Worm (Caenorhabditis elegans) whole organism, L1 larva: ENCODE measurements around the gene set-17.

ENCODE experiments used
- C04F5.9 ChIP-seq: sonication (generic microtip); optimal IDR thresholded peaks from 2 replicates; lab custom pipeline; 2016; ENCODE audit warnings: missing genetic modification characterization, missing compliant biosample characterization
- C34B4.2 ChIP-seq: sonication (generic microtip); optimal IDR thresholded peaks from 2 replicates; lab custom pipeline; 2017; ENCODE audit warnings: mild to moderate bottlenecking, missing genetic modification characterization, missing compliant biosample characterization
- F16B12.6 ChIP-seq: fragments of 150-350 bp; optimal IDR thresholded peaks from 2 replicates; lab custom pipeline; 2014; ENCODE audit warnings: missing biosample characterization, missing genetic modification characterization
- aha-1 ChIP-seq: fragments of 150-350 bp; optimal IDR thresholded peaks from 2 replicates; lab custom pipeline; 2014; ENCODE audit warnings: missing biosample characterization, missing genetic modification characterization
- aly-2 ChIP-seq: fragments of 150-350 bp; optimal IDR thresholded peaks from 2 replicates; lab custom pipeline; 2014; ENCODE audit warnings: missing biosample characterization, missing genetic modification characterization
- blmp-1 ChIP-seq: fragments of 150-350 bp; optimal IDR thresholded peaks from 2 replicates; lab custom pipeline; 2014; ENCODE audit warnings: missing biosample characterization, missing genetic modification characterization
- ceh-63 ChIP-seq: fragments of 200-800 bp; sonication (Bioruptor generic); optimal IDR thresholded peaks from 2 replicates; lab custom pipeline; 2018; ENCODE audit warnings: mild to moderate bottlenecking, missing genetic modification characterization, missing compliant biosample characterization
- ceh-8 ChIP-seq: fragments of 200-800 bp; sonication (Bioruptor generic); optimal IDR thresholded peaks from 2 replicates; lab custom pipeline; 2018; ENCODE audit warnings: mild to moderate bottlenecking, missing genetic modification characterization, moderate library complexity, missing compliant biosample characterization
- ceh-82 ChIP-seq, 3 experiments: fragments of 150-350 bp in 1 of 3; sonication (generic microtip) in 2 of 3; optimal IDR thresholded peaks; 2 replicates each; lab custom pipeline; 2014 to 2017; ENCODE audit warnings: missing biosample characterization in 3 of 3, missing genetic modification characterization in 3 of 3
- ceh-90 ChIP-seq: sonication (generic microtip); optimal IDR thresholded peaks from 2 replicates; lab custom pipeline; 2016; ENCODE audit warnings: missing genetic modification characterization, missing compliant biosample characterization
- dpl-1 ChIP-seq, 3 experiments: fragments of 150-350 bp in 2 of 3; sonication (generic microtip) in 1 of 3; optimal IDR thresholded peaks; 2 replicates each; lab custom pipeline; 2014 to 2017; ENCODE audit warnings: missing biosample characterization in 3 of 3, missing genetic modification characterization in 3 of 3, missing genetic modification reagents in 3 of 3
- efl-1 ChIP-seq, 4 experiments: fragments of 150-350 bp; optimal IDR thresholded peaks in 3 of 4; peaks in 1 of 4; 1 replicate in 1 of 4; 2 replicates in 3 of 4; lab custom pipeline; 2014; ENCODE audit warnings: missing biosample characterization in 2 of 4, missing genetic modification characterization in 2 of 4, missing genetic modification reagents in 2 of 4
- efl-3 ChIP-seq: fragments of 200-800 bp; sonication (Bioruptor generic); optimal IDR thresholded peaks from 2 replicates; lab custom pipeline; 2018; ENCODE audit warnings: mild to moderate bottlenecking, missing genetic modification characterization, missing compliant biosample characterization
- egl-27 ChIP-seq, 2 experiments: fragments of 150-350 bp in 1 of 2; sonication (generic microtip); optimal IDR thresholded peaks; 3 replicates each; lab custom pipeline; 2017 to 2018; ENCODE audit warnings: missing biosample characterization in 2 of 2, missing genetic modification characterization in 2 of 2, missing genetic modification reagents in 2 of 2
- fkh-10 ChIP-seq: sonication (generic microtip); optimal IDR thresholded peaks from 2 replicates; lab custom pipeline; 2017; ENCODE audit warnings: missing biosample characterization, missing genetic modification reagents, missing genetic modification characterization
- fkh-4 ChIP-seq: sonication (generic microtip); optimal IDR thresholded peaks from 2 replicates; lab custom pipeline; 2016; ENCODE audit warnings: missing compliant biosample characterization, missing genetic modification characterization, borderline replicate concordance
- fos-1 ChIP-seq: fragments of 150-350 bp; optimal IDR thresholded peaks from 2 replicates; lab custom pipeline; 2014; ENCODE audit warnings: missing biosample characterization, missing genetic modification characterization
- hpl-2 ChIP-seq: fragments of 150-350 bp; optimal IDR thresholded peaks from 2 replicates; lab custom pipeline; 2014; ENCODE audit warnings: missing biosample characterization, missing genetic modification reagents, missing genetic modification characterization
- irx-1 ChIP-seq: sonication (generic microtip); optimal IDR thresholded peaks from 2 replicates; lab custom pipeline; 2016; ENCODE audit warnings: missing genetic modification characterization, missing compliant biosample characterization
- isw-1 ChIP-seq: fragments of 200-800 bp; sonication (Bioruptor generic); IDR thresholded peaks from 2 replicates; pipeline ENCODE4 v1.3.6; 2022; ENCODE audit warnings: missing genetic modification characterization, missing compliant biosample characterization
- jun-1 ChIP-seq: fragments of 150-350 bp; optimal IDR thresholded peaks from 2 replicates; lab custom pipeline; 2014; ENCODE audit warnings: missing biosample characterization, missing genetic modification reagents, missing genetic modification characterization
- lin-14 ChIP-seq: fragments of 200-800 bp; sonication (Bioruptor generic); optimal IDR thresholded peaks from 2 replicates; lab custom pipeline; 2018; ENCODE audit warnings: mild to moderate bottlenecking, missing genetic modification characterization, moderate library complexity, missing compliant biosample characterization
- lin-15B ChIP-seq: fragments of 150-350 bp; sonication (generic microtip); optimal IDR thresholded peaks from 3 replicates; lab custom pipeline; 2014; ENCODE audit warnings: missing biosample characterization, missing genetic modification characterization
- lin-35 ChIP-seq, 2 experiments: fragments of 150-350 bp; optimal IDR thresholded peaks; 2 replicates each; lab custom pipeline; 2014; ENCODE audit warnings: missing biosample characterization in 2 of 2, missing genetic modification characterization in 2 of 2, missing genetic modification reagents in 2 of 2
- lin-39 ChIP-seq: fragments of 150-350 bp; optimal IDR thresholded peaks from 2 replicates; lab custom pipeline; 2014; ENCODE audit warnings: missing biosample characterization, missing genetic modification reagents, missing genetic modification characterization
- lsy-2 ChIP-seq, 2 experiments: fragments of 150-350 bp; optimal IDR thresholded peaks; 2 replicates each; lab custom pipeline; 2014; ENCODE audit warnings: missing biosample characterization in 2 of 2, missing genetic modification characterization in 2 of 2
- mab-9 ChIP-seq: fragments of 200-800 bp; sonication (Bioruptor generic); IDR thresholded peaks from 2 replicates; pipeline ENCODE4 v1.3.6; 2022; ENCODE audit warnings: missing genetic modification reagents, missing genetic modification characterization, missing compliant biosample characterization
- mdl-1 ChIP-seq, 2 experiments: fragments of 150-350 bp; optimal IDR thresholded peaks; 2 replicates each; lab custom pipeline; 2014 to 2017; ENCODE audit warnings: missing biosample characterization in 2 of 2, missing genetic modification characterization in 2 of 2, inconsistent platforms in 1 of 2
- mef-2 ChIP-seq: fragments of 150-350 bp; optimal IDR thresholded peaks from 2 replicates; lab custom pipeline; 2014; ENCODE audit warnings: missing biosample characterization, missing genetic modification characterization
- mep-1 ChIP-seq: fragments of 150-350 bp; optimal IDR thresholded peaks from 2 replicates; lab custom pipeline; 2014; ENCODE audit warnings: missing biosample characterization, missing genetic modification characterization
- nhr-20 ChIP-seq: sonication (generic microtip); optimal IDR thresholded peaks from 2 replicates; lab custom pipeline; 2016; ENCODE audit warnings: mild to moderate bottlenecking, missing genetic modification characterization, missing compliant biosample characterization
- nhr-237 ChIP-seq: fragments of 150-350 bp; optimal IDR thresholded peaks from 2 replicates; lab custom pipeline; 2014; ENCODE audit warnings: missing biosample characterization, missing genetic modification characterization
- nhr-28 ChIP-seq: fragments of 150-350 bp; optimal IDR thresholded peaks from 2 replicates; lab custom pipeline; 2014; ENCODE audit warnings: missing biosample characterization, missing genetic modification characterization
- nhr-47 ChIP-seq: sonication (generic microtip); optimal IDR thresholded peaks from 2 replicates; lab custom pipeline; 2016; ENCODE audit warnings: mild to moderate bottlenecking, missing genetic modification characterization, moderate library complexity, missing compliant biosample characterization
- nhr-71 ChIP-seq: sonication (generic microtip); optimal IDR thresholded peaks from 2 replicates; lab custom pipeline; 2016; ENCODE audit warnings: mild to moderate bottlenecking, missing genetic modification characterization, moderate library complexity, missing compliant biosample characterization
- nhr-77 ChIP-seq: fragments of 150-350 bp; optimal IDR thresholded peaks from 2 replicates; lab custom pipeline; 2014; ENCODE audit warnings: missing biosample characterization, missing genetic modification characterization
- nhr-85 ChIP-seq: sonication (generic microtip); peaks from one replicate; lab custom pipeline; 2016; ENCODE audit warnings: missing genetic modification characterization, inconsistent platforms, missing compliant biosample characterization
- rnt-1 ChIP-seq: sonication (generic microtip); optimal IDR thresholded peaks from 2 replicates; lab custom pipeline; 2016; ENCODE audit warnings: mild to moderate bottlenecking, missing genetic modification characterization, moderate library complexity, missing compliant biosample characterization
- skn-1 ChIP-seq: fragments of 150-350 bp; optimal IDR thresholded peaks from 2 replicates; lab custom pipeline; 2014; ENCODE audit warnings: missing biosample characterization, missing genetic modification characterization
- sox-4 ChIP-seq: sonication (generic microtip); optimal IDR thresholded peaks from 2 replicates; lab custom pipeline; 2016; ENCODE audit warnings: missing genetic modification characterization, missing compliant biosample characterization
- swsn-7 ChIP-seq: sonication (generic microtip); optimal IDR thresholded peaks from 2 replicates; lab custom pipeline; 2016; ENCODE audit warnings: missing genetic modification characterization, missing compliant biosample characterization
- tbx-2 ChIP-seq: sonication (generic microtip); optimal IDR thresholded peaks from 2 replicates; lab custom pipeline; 2016; ENCODE audit warnings: missing genetic modification characterization, missing compliant biosample characterization
- unc-30 ChIP-seq: sonication (generic microtip); optimal IDR thresholded peaks from 2 replicates; lab custom pipeline; 2017; ENCODE audit warnings: missing biosample characterization, missing genetic modification characterization
- unc-98 ChIP-seq: fragments of 200-800 bp; sonication (Bioruptor generic); IDR thresholded peaks from 2 replicates; pipeline ENCODE4 v1.3.6; 2022; ENCODE audit warnings: missing genetic modification characterization, missing compliant biosample characterization
- vab-15 ChIP-seq: sonication (generic microtip); optimal IDR thresholded peaks from 2 replicates; lab custom pipeline; 2017; ENCODE audit warnings: missing genotype, mild to moderate bottlenecking, missing genetic modification characterization, missing compliant biosample characterization
- ztf-11 ChIP-seq, 2 experiments: sonication (generic microtip); optimal IDR thresholded peaks; 2 replicates each; lab custom pipeline; 2016 to 2017; ENCODE audit warnings: missing genetic modification characterization in 2 of 2, missing biosample characterization in 1 of 2, missing compliant biosample characterization in 1 of 2

Gene set-17

ce11 chrII:8973516-8974043 is 33.3 kb upstream of the set-17 start, which contains the start of gene tomm-40:
tomm-40 (minus strand) TSS chrII:8973566.
- TF ChIP-seq egl-27 (tag; optimal IDR thresholded peaks at IDR 0.05; lab: Kevin White, UChicago) (no peak), dpl-1 (GFP tag; optimal IDR thresholded peaks at IDR 0.05; lab: Kevin White, UChicago) (peak; percentile 27 to 59 (median 48)), skn-1 (peak; percentile 5), irx-1 (tag; lab: Kevin White, UChicago) (no peak), blmp-1 (tag; lab: Kevin White, UChicago) (peak; percentile 12), nhr-71 (tag; lab: Kevin White, UChicago) (peak; percentile 31), lin-35 (GFP tag; optimal IDR thresholded peaks at IDR 0.05; lab: Kevin White, UChicago) (peak in 1 of 2 experiments; percentile 55), tbx-2 (tag; lab: Kevin White, UChicago) (no peak), lsy-2 (tag; optimal IDR thresholded peaks at IDR 0.05; lab: Kevin White, UChicago) (peak; percentile 34 to 51), C04F5.9 (no peak), efl-1 (optimal IDR thresholded peaks at IDR 0.05; lab: Kevin White, UChicago) (peak; percentile 49 to 51), efl-1 (GFP tag; optimal IDR thresholded peaks at IDR 0.05 in 1 of 2; lab: Kevin White, UChicago) (peak; percentile 55 to 93), mep-1 (tag; lab: Kevin White, UChicago) (peak; percentile 40), sox-4 (tag; lab: Kevin White, UChicago) (no peak), aly-2 (no peak), nhr-20 (tag; lab: Kevin White, UChicago) (peak; percentile 3), nhr-237 (no peak), nhr-77 (tag; lab: Kevin White, UChicago) (no peak), mab-9 (GFP tag; lab: Robert Waterston, UW) (no peak), aha-1 (tag; lab: Kevin White, UChicago) (no peak), ceh-8 (GFP tag; lab: Kevin White, UChicago) (no peak), swsn-7 (peak; percentile 13)

DNA sequence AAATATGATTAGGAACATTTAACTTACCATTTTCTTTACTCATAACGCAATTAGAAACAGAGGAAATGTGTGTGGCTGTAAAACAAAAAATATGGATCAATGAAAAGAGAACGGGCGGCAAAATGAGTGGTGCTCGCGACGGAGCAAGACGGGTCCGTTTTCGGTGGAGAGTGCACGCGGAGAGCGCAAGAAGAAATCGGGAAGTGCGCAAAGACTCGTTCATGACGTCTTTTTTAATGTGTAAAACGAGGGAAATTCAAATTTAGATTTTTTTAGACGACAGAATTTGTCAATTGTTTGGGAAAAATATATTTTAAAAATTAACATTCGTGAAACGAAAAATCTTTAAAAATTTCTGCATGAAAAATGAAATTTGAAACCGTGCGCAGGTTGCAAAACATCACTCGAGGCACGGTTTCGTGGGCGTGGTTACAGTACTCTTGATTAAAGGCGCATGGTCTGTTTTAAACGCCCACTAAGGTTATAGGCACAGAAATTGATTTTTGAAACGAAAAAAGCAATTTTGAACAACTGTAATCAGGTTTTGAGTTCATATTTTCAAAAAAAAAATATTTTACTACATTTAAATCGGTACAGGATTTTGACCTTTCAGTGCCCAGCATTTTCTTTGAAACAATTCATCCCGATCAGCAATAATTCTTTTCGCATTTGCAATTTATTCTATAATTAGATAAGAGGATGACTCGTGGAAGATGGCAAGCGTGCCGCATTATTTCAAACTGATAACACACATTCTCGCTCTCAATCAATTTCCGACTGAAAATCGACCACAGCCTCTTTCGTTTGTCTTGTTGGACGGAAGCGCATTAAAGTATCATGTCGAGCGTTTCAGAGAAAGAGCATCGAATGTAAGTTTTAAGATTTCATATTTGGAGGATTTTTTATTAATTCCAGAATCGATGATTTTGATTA is 29.2 kb upstream of the set-17 start, which contains the start of the genes szy-20 and C18E9.5:
Gene szy-20, minus strand, starts transcription at position 83 of the 933 bp plus-strand sequence.
Gene C18E9.5, plus strand, starts transcription at position 730 of the 933 bp plus-strand sequence.
- TF ChIP-seq nhr-28: no peak
- TF ChIP-seq fkh-10 (GFP tag; lab: Kevin White, UChicago): peak; percentile 46
- TF ChIP-seq ceh-82 (tag; optimal IDR thresholded peaks at IDR 0.05; lab: Kevin White, UChicago): peak; percentile 76 to 92 (median 80)
- peak; percentile 38 for TF ChIP-seq ceh-90
- TF ChIP-seq hpl-2 (GFP tag; lab: Kevin White, UChicago): peak; percentile 20
- TF ChIP-seq nhr-237: peak; percentile 16
- TF ChIP-seq lin-35 (GFP tag; optimal IDR thresholded peaks at IDR 0.05; lab: Kevin White, UChicago): peak; percentile 98
- TF ChIP-seq ceh-63: no peak
- TF ChIP-seq fkh-4 (tag; lab: Kevin White, UChicago): peak; percentile 60
- TF ChIP-seq ztf-11 (tag; optimal IDR thresholded peaks at IDR 0.05; lab: Kevin White, UChicago): peak in 1 of 2 experiments; percentile 68
- TF ChIP-seq mab-9 (GFP tag; lab: Robert Waterston, UW): peak; percentile 62; the same call in 1 of the 2 replicates
- TF ChIP-seq rnt-1 (tag; lab: Kevin White, UChicago): peak; percentile 91
- peak; percentile 84 for TF ChIP-seq jun-1
- TF ChIP-seq isw-1: peak; percentile 87
- no peak for TF ChIP-seq mef-2 (tag; lab: Kevin White, UChicago)
- peak; percentile 47 for TF ChIP-seq skn-1
- peak; percentile 75 for TF ChIP-seq C04F5.9
- TF ChIP-seq F16B12.6 (tag; lab: Kevin White, UChicago): peak; percentile 70
- no peak for TF ChIP-seq egl-27 (tag; optimal IDR thresholded peaks at IDR 0.05; lab: Kevin White, UChicago)
- peak; percentile 74 for TF ChIP-seq fos-1 (tag; lab: Kevin White, UChicago)
- TF ChIP-seq vab-15 (tag; lab: Kevin White, UChicago): no peak
- TF ChIP-seq nhr-47 (tag; lab: Kevin White, UChicago): peak; percentile 93
- peak; percentile 90 for TF ChIP-seq lin-39 (tag; lab: Kevin White, UChicago)
- peak; percentile 90 for TF ChIP-seq swsn-7
- TF ChIP-seq dpl-1 (GFP tag; optimal IDR thresholded peaks at IDR 0.05; lab: Kevin White, UChicago): peak; percentile 97 to 98 (median 98)
- peak; percentile 90 for TF ChIP-seq lin-14 (GFP tag; lab: Kevin White, UChicago)
- TF ChIP-seq mdl-1 (tag; optimal IDR thresholded peaks at IDR 0.05; lab: Kevin White, UChicago): peak in 1 of 2 experiments; percentile 65
- TF ChIP-seq aha-1 (tag; lab: Kevin White, UChicago): no peak
- no peak for TF ChIP-seq C34B4.2 (tag; lab: Kevin White, UChicago)
- no peak for TF ChIP-seq unc-30 (tag; lab: Kevin White, UChicago)
- peak; percentile 72 for TF ChIP-seq ceh-8 (GFP tag; lab: Kevin White, UChicago)
- TF ChIP-seq lin-15B (tag; lab: Kevin White, UChicago): peak; percentile 72
- no peak for TF ChIP-seq efl-3
- peak; percentile 88 for TF ChIP-seq nhr-85 (tag; lab: Kevin White, UChicago)
- TF ChIP-seq unc-98: no peak
- peak; percentile 90 for TF ChIP-seq mep-1 (tag; lab: Kevin White, UChicago)
